Fruit fly (Drosophila melanogaster) whole organism, embryonic: ENCODE measurements around the gene mora.

Experiments
- CG15696 ChIP-seq: fragments of 200-800 bp; sonication (Bioruptor generic); optimal IDR thresholded peaks from 2 replicates; lab custom pipeline; 2019; ENCODE audit warnings: missing biosample characterization, mild to moderate bottlenecking, missing genetic modification characterization, moderate library complexity
- CG17802 ChIP-seq: fragments of 200-800 bp; sonication (Bioruptor generic); optimal IDR thresholded peaks from 2 replicates; lab custom pipeline; 2018; ENCODE audit warnings: missing biosample characterization, mild to moderate bottlenecking, missing genetic modification characterization, moderate library complexity
- CG18619 ChIP-seq: fragments of 200-800 bp; sonication (Bioruptor generic); optimal IDR thresholded peaks from 3 replicates; lab custom pipeline; 2017; ENCODE audit warnings: missing biosample characterization, mild to moderate bottlenecking, missing genetic modification characterization
- CG6683 ChIP-seq: fragments of 200-800 bp; sonication (Bioruptor generic); optimal IDR thresholded peaks from 2 replicates; lab custom pipeline; 2017; ENCODE audit warnings: missing biosample characterization, mild to moderate bottlenecking, missing genetic modification characterization, missing genetic modification reagents
- Dfd ChIP-seq, 2 experiments: fragments of >200 bp; optimal IDR thresholded peaks; 2 replicates each; lab custom pipeline; 2017; ENCODE audit warnings: missing biosample characterization in 2 of 2, missing genetic modification characterization in 2 of 2
- Gug ChIP-seq: fragments of 200-800 bp; sonication (Bioruptor generic); IDR thresholded peaks from 4 replicates; pipeline ENCODE4 v1.3.6; 2022; ENCODE audit warnings: missing biosample characterization, missing genetic modification characterization
- NfI ChIP-seq: fragments of 200-800 bp; sonication (Bioruptor generic); optimal IDR thresholded peaks from 3 replicates; lab custom pipeline; 2018; ENCODE audit warnings: missing biosample characterization, mild to moderate bottlenecking, missing genetic modification characterization, moderate library complexity
- gce ChIP-seq: fragments of 200-800 bp; sonication (Bioruptor generic); IDR thresholded peaks from 3 replicates; pipeline ENCODE4 v1.3.6; 2022; ENCODE audit warnings: missing biosample characterization, missing genetic modification characterization
- gfzf ChIP-seq: fragments of 200-800 bp; sonication (Bioruptor generic); optimal IDR thresholded peaks from 2 replicates; lab custom pipeline; 2016; ENCODE audit warnings: missing biosample characterization, mild to moderate bottlenecking, missing genetic modification characterization, moderate library complexity
- oc ChIP-seq: fragments of 200-800 bp; sonication (Bioruptor generic); optimal IDR thresholded peaks from 2 replicates; lab custom pipeline; 2018; ENCODE audit warnings: missing biosample characterization, mild to moderate bottlenecking, missing genetic modification characterization, moderate library complexity
- scrt ChIP-seq: fragments of 200-800 bp; sonication (Bioruptor generic); optimal IDR thresholded peaks from 2 replicates; lab custom pipeline; 2018; ENCODE audit warnings: missing biosample characterization, mild to moderate bottlenecking, missing genetic modification characterization, moderate library complexity

DNA sequence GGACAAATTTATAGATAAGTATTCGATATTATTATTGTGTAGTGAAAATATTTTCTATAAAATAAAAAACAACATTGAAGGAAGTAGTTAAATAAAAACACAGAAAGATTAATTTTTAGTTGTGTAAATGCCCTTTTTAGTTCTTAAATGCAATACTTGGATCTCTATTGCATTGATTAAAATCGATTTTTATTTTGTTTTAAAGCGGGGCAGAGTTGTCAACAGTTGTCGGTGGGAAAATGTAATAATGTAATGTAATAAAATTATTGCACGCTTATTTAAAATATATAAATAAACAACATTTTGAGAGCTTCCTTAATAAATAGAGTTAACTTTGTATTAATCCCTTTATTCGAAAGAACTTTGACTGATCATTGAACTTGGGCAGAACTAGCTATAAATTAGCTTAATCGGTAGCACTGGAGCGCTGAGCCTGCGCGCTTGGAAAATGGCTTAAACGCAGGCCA lies 22.6 kb upstream of the mora start, which contains the start of gene Apc2:
- 0 out of 3 replicates have a peak, but pooled peaks have one; percentile 8 for TF ChIP-seq gce
- no peak for TF ChIP-seq Dfd (GFP tag; optimal IDR thresholded peaks at IDR 0.05; lab: Kevin White, UChicago)
- TF ChIP-seq CG18619, result peak; percentile 39
- TF ChIP-seq scrt (GFP tag; lab: Kevin White, UChicago), result peak; percentile 36
- no peak for TF ChIP-seq oc (tag; lab: Kevin White, UChicago)
- TF ChIP-seq Gug (GFP tag; lab: Robert Waterston, UW), result 0 out of 4 replicates have a peak, but pooled peaks have one; percentile 12
- TF ChIP-seq NfI (GFP tag; lab: Kevin White, UChicago), result peak; percentile 56
- no peak for TF ChIP-seq CG17802 (tag; lab: Kevin White, UChicago)
- TF ChIP-seq gfzf, result no peak
- peak; percentile 61 for TF ChIP-seq CG15696 (tag; lab: Kevin White, UChicago)
- TF ChIP-seq CG6683 (GFP tag; lab: Kevin White, UChicago), result no peak
